Fruit fly (Drosophila melanogaster): ENCODE results near the gene CG13895.

The CG13895 gene

DNA sequence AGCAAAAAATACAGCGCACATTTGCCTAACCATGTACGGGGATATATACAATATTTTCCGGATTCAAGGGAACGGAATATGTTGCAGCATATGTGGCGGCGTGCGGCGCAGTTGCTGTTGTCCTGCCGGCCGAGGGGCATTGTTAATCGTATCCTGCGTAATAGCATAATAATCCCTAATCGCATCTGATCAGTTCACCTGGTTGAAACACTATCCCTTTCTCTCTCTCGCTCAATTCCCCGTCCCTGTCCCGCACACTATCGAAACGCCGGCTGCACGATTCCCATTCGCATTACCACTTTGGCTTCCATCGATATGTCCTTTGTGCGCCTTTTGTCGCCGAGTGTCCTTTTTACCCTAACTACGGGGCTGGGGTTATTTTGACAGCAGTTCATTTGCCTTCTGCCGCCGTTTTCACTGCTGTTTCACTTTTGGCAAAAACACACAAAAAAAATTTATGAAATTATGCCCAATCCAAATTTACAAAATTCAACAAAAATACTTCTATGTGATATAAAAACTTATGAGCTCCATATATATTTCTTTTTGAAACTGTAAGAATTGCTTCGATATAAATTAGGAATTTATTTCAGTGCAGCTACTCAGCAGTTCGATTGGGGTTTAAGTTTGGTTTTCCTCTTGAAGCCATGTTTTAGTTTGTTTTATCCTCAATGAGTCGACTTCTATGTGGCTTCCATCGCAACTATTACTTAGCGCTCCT is 37.4 kb upstream of the CG13895 start (continued):
- peak; percentile 44 for TF ChIP-seq cato (GFP tag; optimal IDR thresholded peaks at IDR 0.05; ENCODE audit: borderline replicate concordance)
- TF ChIP-seq CG16815 (GFP tag; optimal IDR thresholded peaks at IDR 0.05) = peak; percentile 52
- TF ChIP-seq CG6765 (GFP tag; optimal IDR thresholded peaks at IDR 0.05) = no peak
- peak; percentile 64 for TF ChIP-seq CG4404 (GFP tag; IDR thresholded peaks at IDR 0.05)
- TF ChIP-seq lilli (GFP tag; optimal IDR thresholded peaks at IDR 0.05) = peak; percentile 40
- TF ChIP-seq dimm (GFP tag; IDR thresholded peaks at IDR 0.05) = no peak
- TF ChIP-seq CG10543 (GFP tag; optimal IDR thresholded peaks at IDR 0.05) = no peak
- TF ChIP-seq D (optimal IDR thresholded peaks at IDR 0.05) = peak; percentile 53
- peak; percentile 26 for TF ChIP-seq D (GFP tag; optimal IDR thresholded peaks at IDR 0.05)
- TF ChIP-seq tna (GFP tag; IDR thresholded peaks at IDR 0.05; ENCODE audit: partially characterized antibody) = no peak
- TF ChIP-seq HmgD (GFP tag; optimal IDR thresholded peaks at IDR 0.05) = no peak
- peak; percentile 41 for TF ChIP-seq zf30C (GFP tag; optimal IDR thresholded peaks at IDR 0.05)
- TF ChIP-seq CG17328 (GFP tag; IDR thresholded peaks at IDR 0.05) = peak; percentile 64
- no peak for TF ChIP-seq CG8478 (optimal IDR thresholded peaks at IDR 0.05)
- TF ChIP-seq Eip74EF (GFP tag; optimal IDR thresholded peaks at IDR 0.05) = no peak
- peak; percentile 48 for TF ChIP-seq nmo (GFP tag; optimal IDR thresholded peaks at IDR 0.05)
- peak; percentile 91 for TF ChIP-seq CG9727 (GFP tag; optimal IDR thresholded peaks at IDR 0.05)
- TF ChIP-seq jumu (GFP tag; optimal IDR thresholded peaks at IDR 0.05) = peak; percentile 16
- TF ChIP-seq PHDP (tag; optimal IDR thresholded peaks at IDR 0.05) = peak; percentile 22
- no peak for TF ChIP-seq CG33557 (GFP tag; optimal IDR thresholded peaks at IDR 0.05)
- no peak for TF ChIP-seq zen2 (GFP tag; IDR thresholded peaks at IDR 0.05; ENCODE audit: partially characterized antibody)
- no peak for TF ChIP-seq odd (GFP tag; optimal IDR thresholded peaks at IDR 0.05)
- TF ChIP-seq stwl (tag; optimal IDR thresholded peaks at IDR 0.05) = peak; percentile 27
- no peak for TF ChIP-seq br (optimal IDR thresholded peaks at IDR 0.05)
- peak; percentile 5 for TF ChIP-seq Max (GFP tag; optimal IDR thresholded peaks at IDR 0.05)
- TF ChIP-seq croc (GFP tag; conservative IDR thresholded peaks at IDR 0.05) = 0 out of 3 replicates have a peak, but pooled peaks have one; percentile 29
- TF ChIP-seq D19B (GFP tag; optimal IDR thresholded peaks at IDR 0.05) = no peak
- peak; percentile 38 for TF ChIP-seq CG8944 (GFP tag; optimal IDR thresholded peaks at IDR 0.05)
- no peak for TF ChIP-seq Dll (GFP tag; IDR thresholded peaks at IDR 0.05; ENCODE audit: partially characterized antibody)
- TF ChIP-seq vvl (GFP tag; IDR thresholded peaks at IDR 0.05) = peak; percentile 43
- peak; percentile 38 for TF ChIP-seq repo (GFP tag; optimal IDR thresholded peaks at IDR 0.05)
- no peak for TF ChIP-seq gce (GFP tag; IDR thresholded peaks at IDR 0.05)
- TF ChIP-seq nerfin-1 (tag; optimal IDR thresholded peaks at IDR 0.05) = peak; percentile 55
- peak; percentile 44 for TF ChIP-seq Ssrp (tag; optimal IDR thresholded peaks at IDR 0.05)
- TF ChIP-seq Camta (GFP tag; optimal IDR thresholded peaks at IDR 0.05) = peak; percentile 35
- peak; percentile 60 for TF ChIP-seq trem (tag; optimal IDR thresholded peaks at IDR 0.05)
- no peak for TF ChIP-seq schlank (tag; optimal IDR thresholded peaks at IDR 0.05)
- peak; percentile 22 for TF ChIP-seq Atf-2 (GFP tag; optimal IDR thresholded peaks at IDR 0.05)
- TF ChIP-seq CG2678 (tag; optimal IDR thresholded peaks at IDR 0.05) = peak; percentile 43
- TF ChIP-seq D19A (tag; optimal IDR thresholded peaks at IDR 0.05) = peak; percentile 65
- TF ChIP-seq Ptx1 (GFP tag; IDR thresholded peaks at IDR 0.05) = peak; percentile 60
- no peak for TF ChIP-seq CG7963 (GFP tag; IDR thresholded peaks at IDR 0.05; ENCODE audit: partially characterized antibody)
- peak; percentile 67 for TF ChIP-seq pros (GFP tag; optimal IDR thresholded peaks at IDR 0.05)
- peak; percentile 3 for TF ChIP-seq mam (GFP tag; optimal IDR thresholded peaks at IDR 0.05)
- TF ChIP-seq CG10431 (GFP tag; optimal IDR thresholded peaks at IDR 0.05) = no peak
- TF ChIP-seq grau (tag; optimal IDR thresholded peaks at IDR 0.05) = peak; percentile 42
- no peak for TF ChIP-seq CG12299 (tag; optimal IDR thresholded peaks at IDR 0.05)
- TF ChIP-seq CG10979 (tag; optimal IDR thresholded peaks at IDR 0.05) = peak; percentile 79
- no peak for TF ChIP-seq Hand (GFP tag; optimal IDR thresholded peaks at IDR 0.05)

All from whole organism, embryonic.